Worm (Caenorhabditis elegans) whole organism, midembryonic: ENCODE results near the gene oac-2.

Experiments used
- flt-1 ChIP-seq: fragments of 200-800 bp; sonication (Bioruptor generic); IDR thresholded peaks from 2 replicates; pipeline ENCODE4 v1.3.6; 2022; ENCODE audit warnings: missing genetic modification characterization, missing compliant biosample characterization
- ztf-23 ChIP-seq: fragments of 200-800 bp; sonication (Bioruptor generic); IDR thresholded peaks from 2 replicates; pipeline ENCODE4 v1.3.6; 2022; ENCODE audit warnings: missing genetic modification reagents, missing genetic modification characterization, missing compliant biosample characterization
- ztf-29 ChIP-seq: fragments of 200-800 bp; sonication (Bioruptor generic); IDR thresholded peaks from 2 replicates; pipeline ENCODE4 v1.3.6; 2022; ENCODE audit warnings: missing genetic modification reagents, missing genetic modification characterization, missing compliant biosample characterization

DNA sequence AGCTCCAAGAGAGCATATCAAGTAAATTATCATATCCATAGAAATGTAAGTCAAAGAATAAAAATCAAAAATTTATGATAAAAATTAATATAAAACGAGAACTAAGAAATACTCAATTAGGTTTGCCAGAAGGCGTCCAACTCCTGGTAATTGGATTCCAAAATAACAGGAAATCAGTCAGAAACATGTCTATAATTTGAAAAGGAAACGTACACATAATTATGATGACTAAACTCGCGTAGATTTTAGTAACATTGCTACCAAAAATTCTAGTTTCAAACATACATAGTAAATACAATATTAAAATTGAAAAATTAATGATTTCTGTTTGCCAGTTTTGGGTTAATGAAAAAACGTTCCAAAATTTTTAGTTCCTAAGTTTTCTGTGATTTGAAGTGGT is 9.8 kb upstream of the oac-2 start, which contains the start of gene srbc-33:
- no peak for TF ChIP-seq flt-1 (GFP tag; lab: Robert Waterston, UW)
- TF ChIP-seq ztf-29 (GFP tag; lab: Robert Waterston, UW), result no peak
- TF ChIP-seq ztf-23 (GFP tag; lab: Robert Waterston, UW), result no peak
